Worm (Caenorhabditis elegans) whole organism, L2 larva: Measurements from ENCODE around the gene clec-86.

ENCODE experiments used
- ama-1 ChIP-seq: fragments of 150-350 bp; optimal IDR thresholded peaks from 2 replicates; lab custom pipeline; 2018; ENCODE audit warnings: inconsistent platforms
- crh-2 ChIP-seq: sonication (generic microtip); optimal IDR thresholded peaks from 2 replicates; lab custom pipeline; 2017; ENCODE audit warnings: missing biosample characterization, missing genetic modification characterization
- fos-1 ChIP-seq: fragments of 150-350 bp; optimal IDR thresholded peaks from 2 replicates; lab custom pipeline; 2014; ENCODE audit warnings: missing biosample characterization, missing genetic modification characterization
- lin-13 ChIP-seq: fragments of 150-350 bp; optimal IDR thresholded peaks from 2 replicates; lab custom pipeline; 2014; ENCODE audit warnings: missing biosample characterization, missing genetic modification reagents, missing genetic modification characterization
- lin-39 ChIP-seq: fragments of 150-350 bp; optimal IDR thresholded peaks from 2 replicates; lab custom pipeline; 2014; ENCODE audit warnings: missing biosample characterization, missing genetic modification reagents, missing genetic modification characterization
- lsy-2 ChIP-seq, 2 experiments: fragments of 150-350 bp in 1 of 2; sonication (generic microtip) in 1 of 2; optimal IDR thresholded peaks; 2 replicates each; lab custom pipeline; 2014 to 2017; ENCODE audit warnings: missing biosample characterization in 2 of 2, missing genetic modification characterization in 2 of 2
- mab-5 ChIP-seq: fragments of 150-350 bp; optimal IDR thresholded peaks from 2 replicates; lab custom pipeline; 2014; ENCODE audit warnings: missing biosample characterization, missing genetic modification characterization
- nhr-23 ChIP-seq: fragments of 150-350 bp; optimal IDR thresholded peaks from 2 replicates; lab custom pipeline; 2014; ENCODE audit warnings: missing biosample characterization, missing genetic modification reagents, missing genetic modification characterization
- nhr-237 ChIP-seq: fragments of 150-350 bp; optimal IDR thresholded peaks from 2 replicates; lab custom pipeline; 2014; ENCODE audit warnings: missing biosample characterization, missing genetic modification characterization
- unc-62 ChIP-seq: fragments of 150-350 bp; optimal IDR thresholded peaks from 2 replicates; lab custom pipeline; 2014; ENCODE audit warnings: missing biosample characterization, missing genetic modification reagents, missing genetic modification characterization
- ztf-1 ChIP-seq: fragments of 200-800 bp; sonication (Bioruptor generic); conservative IDR thresholded peaks from 2 replicates; pipeline ENCODE4 v1.3.6; 2022; ENCODE audit warnings: missing genetic modification characterization, missing compliant biosample characterization
- ztf-11 ChIP-seq: sonication (generic microtip); optimal IDR thresholded peaks from 2 replicates; lab custom pipeline; 2017; ENCODE audit warnings: missing biosample characterization, missing genetic modification characterization

DNA sequence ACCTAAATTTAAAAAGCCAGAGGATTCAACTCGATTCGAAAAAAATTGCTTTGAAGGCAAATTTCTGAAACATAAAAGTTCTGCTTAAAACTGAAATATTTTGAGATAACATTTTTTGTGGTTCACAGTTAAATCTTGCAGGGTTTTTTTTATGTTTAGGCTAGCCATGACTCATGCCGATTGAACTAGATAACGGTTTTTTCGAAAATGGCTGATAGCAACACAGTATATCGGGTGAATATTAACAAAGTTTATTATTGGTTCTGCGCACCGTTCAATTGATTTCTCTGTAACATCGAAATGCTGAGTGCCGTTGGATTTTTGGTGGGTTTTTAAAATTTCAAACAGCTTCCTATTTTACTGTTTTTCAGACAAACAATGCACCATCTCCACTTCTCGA is 37.7 kb downstream of the clec-86 start, which contains the start of gene F43E12.1:
- TF ChIP-seq fos-1 (tag; lab: Kevin White, UChicago) (no peak), lin-39 (no peak), ztf-1 (no peak), lin-13 (GFP tag; lab: Kevin White, UChicago) (no peak), crh-2 (tag; lab: Kevin White, UChicago) (no peak), ztf-11 (tag; lab: Kevin White, UChicago) (no peak), mab-5 (no peak), lsy-2 (tag; optimal IDR thresholded peaks at IDR 0.05; lab: Kevin White, UChicago) (no peak), nhr-23 (tag; lab: Kevin White, UChicago) (no peak), ama-1 (no peak), unc-62 (GFP tag; lab: Kevin White, UChicago) (no peak), nhr-237 (no peak)
